Worm (Caenorhabditis elegans): Measurements from ENCODE around the gene dli-1.

dli-1 gene

ce11 chrIV:13098652-13099051, at the start of gene dli-1, which contains the start of the genes tin-9.2 and exos-4.1:
dli-1 (minus strand) TSS chrIV:13098792.
tin-9.2 (plus strand) TSS chrIV:13098995.
exos-4.1 (plus strand) TSS chrIV:13098999.
- TF ChIP-seq unc-62 (GFP tag; optimal IDR thresholded peaks at IDR 0.05 in 1 of 2) (no peak), unc-62 (tag; optimal IDR thresholded peaks at IDR 0.05) (no peak), nhr-48 (tag; optimal IDR thresholded peaks at IDR 0.05) (no peak), mxl-3 (GFP tag; optimal IDR thresholded peaks at IDR 0.05) (no peak), R02D3.7 (tag; optimal IDR thresholded peaks at IDR 0.05) (no peak), skn-1 (tag; optimal IDR thresholded peaks at IDR 0.05) (no peak), duxl-1 (tag; optimal IDR thresholded peaks at IDR 0.05; ENCODE audit: poor library complexity) (peak; percentile 33), hif-1 (tag; optimal IDR thresholded peaks at IDR 0.05) (peak in 1 of 2 experiments; percentile 15), set-16 (GFP tag; IDR thresholded peaks at IDR 0.05) (no peak), zip-11 (GFP tag; IDR thresholded peaks at IDR 0.05) (no peak), daf-16 (GFP tag; optimal IDR thresholded peaks at IDR 0.05) (no peak), daf-16 (tag; optimal IDR thresholded peaks at IDR 0.05) (peak; percentile 35), pqm-1 (tag; optimal IDR thresholded peaks at IDR 0.05) (no peak), pha-4 (GFP tag; IDR thresholded peaks at IDR 0.05) (0 out of 2 replicates have a peak, but pooled peaks have one; percentile 33), pha-4 (tag; optimal IDR thresholded peaks at IDR 0.05) (no peak), dpl-1 (GFP tag; optimal IDR thresholded peaks at IDR 0.05) (peak; percentile 78), nhr-10 (tag; optimal IDR thresholded peaks at IDR 0.05) (no peak), nhr-76 (tag; optimal IDR thresholded peaks at IDR 0.05) (no peak), zfp-3 (GFP tag; conservative IDR thresholded peaks at IDR 0.05) (no peak), Y5F2A.4 (GFP tag; optimal IDR thresholded peaks at IDR 0.05) (no peak), lin-1 (GFP tag; IDR thresholded peaks at IDR 0.05) (no peak), ztf-7 (tag; optimal IDR thresholded peaks at IDR 0.05) (no peak), daf-8 (GFP tag; IDR thresholded peaks at IDR 0.05) (no peak), F49E8.2 (tag; optimal IDR thresholded peaks at IDR 0.05; ENCODE audit: borderline replicate concordance) (no peak), ceh-20 (GFP tag; IDR thresholded peaks at IDR 0.05) (no peak), nhr-42 (GFP tag; IDR thresholded peaks at IDR 0.05) (no peak), vab-7 (GFP tag; IDR thresholded peaks at IDR 0.05) (no peak), mdt-29 (GFP tag; IDR thresholded peaks at IDR 0.05) (no peak), aha-1 (tag) (no peak), ceh-28 (tag; optimal IDR thresholded peaks at IDR 0.05) (no peak), T26A8.4 (GFP tag; IDR thresholded peaks at IDR 0.05) (no peak), F26F4.8 (GFP tag; conservative IDR thresholded peaks at IDR 0.05) (no peak), Y105C5A.15 (GFP tag; IDR thresholded peaks at IDR 0.05) (no peak), fkh-10 (GFP tag; optimal IDR thresholded peaks at IDR 0.05) (peak; percentile 34), mes-2 (tag; optimal IDR thresholded peaks at IDR 0.05; ENCODE audit: poor library complexity, severe bottlenecking) (peak; percentile 80), mxl-2 (GFP tag; conservative IDR thresholded peaks at IDR 0.05) (no peak), hmg-1.1 (GFP tag; IDR thresholded peaks at IDR 0.05) (peak; percentile 65), dmd-9 (GFP tag; IDR thresholded peaks at IDR 0.05) (no peak), ceh-32 (tag; optimal IDR thresholded peaks at IDR 0.05; ENCODE audit: poor library complexity) (no peak), nhr-28 (tag; optimal IDR thresholded peaks at IDR 0.05) (no peak), lim-7 (GFP tag; IDR thresholded peaks at IDR 0.05) (no peak), ama-1 (optimal IDR thresholded peaks at IDR 0.05) (no peak), F44E2.7 (GFP tag; IDR thresholded peaks at IDR 0.05) (no peak), nhr-77 (tag; optimal IDR thresholded peaks at IDR 0.05) (no peak), madf-9 (GFP tag; conservative IDR thresholded peaks at IDR 0.05) (no peak), Y75B8A.6 (GFP tag; IDR thresholded peaks at IDR 0.05) (no peak), lir-3 (tag; optimal IDR thresholded peaks at IDR 0.05) (no peak), nhr-102 (tag; optimal IDR thresholded peaks at IDR 0.05) (no peak), dmd-6 (GFP tag; IDR thresholded peaks at IDR 0.05) (no peak), hlh-30 (tag; optimal IDR thresholded peaks at IDR 0.05; ENCODE audit: insufficient read depth) (peak; percentile 46), fos-1 (tag; optimal IDR thresholded peaks at IDR 0.05) (no peak), cey-2 (tag; optimal IDR thresholded peaks at IDR 0.05; ENCODE audit: borderline replicate concordance, insufficient read depth) (no peak), unc-130 (GFP tag; optimal IDR thresholded peaks at IDR 0.05) (peak; percentile 28)

Measured in whole organism, L4 larva.